Worm (Caenorhabditis elegans) whole organism, L1 larva: Measurements from ENCODE around the gene Y75B8A.63.

Source experiments
- blmp-1 ChIP-seq: fragments of 150-350 bp; optimal IDR thresholded peaks from 2 replicates; lab custom pipeline; 2014; ENCODE audit warnings: missing biosample characterization, missing genetic modification characterization
- lin-13 ChIP-seq: fragments of 150-350 bp; optimal IDR thresholded peaks from 2 replicates; lab custom pipeline; 2014; ENCODE audit warnings: missing biosample characterization, missing genetic modification reagents, missing genetic modification characterization
- nhr-11 ChIP-seq: fragments of 150-350 bp; optimal IDR thresholded peaks from 2 replicates; lab custom pipeline; 2014; ENCODE audit warnings: missing biosample characterization, missing genetic modification characterization
- nhr-76 ChIP-seq: sonication (generic microtip); optimal IDR thresholded peaks from 2 replicates; lab custom pipeline; 2017; ENCODE audit warnings: missing biosample characterization, missing genetic modification characterization
- pqm-1 ChIP-seq: sonication (generic microtip); optimal IDR thresholded peaks from 3 replicates; lab custom pipeline; 2017; ENCODE audit warnings: missing biosample characterization, missing genetic modification characterization
- vab-15 ChIP-seq: sonication (generic microtip); optimal IDR thresholded peaks from 2 replicates; lab custom pipeline; 2017; ENCODE audit warnings: missing genotype, mild to moderate bottlenecking, missing genetic modification characterization, missing compliant biosample characterization

ce11 chrIII:12373306-12373705 lies 45.6 kb downstream of the Y75B8A.63 start:
- TF ChIP-seq nhr-76 (tag; lab: Kevin White, UChicago) (no peak), blmp-1 (no peak), vab-15 (tag; lab: Kevin White, UChicago) (no peak), lin-13 (GFP tag; lab: Kevin White, UChicago) (no peak), nhr-11 (tag; lab: Kevin White, UChicago) (no peak), pqm-1 (no peak)
